Fruit fly (Drosophila melanogaster): Measurements from ENCODE around the gene CG4511.
A peak's percentile ranks its signal among the peaks of the same experiment; 100 is the strongest.

CG4511 gene

dm6 chr3R:10888633-10889519 is 34.6 kb downstream of the CG4511 start:
- TF ChIP-seq Smox (GFP tag; optimal IDR thresholded peaks at IDR 0.05) (peak; percentile 9), Blimp-1 (GFP tag; optimal IDR thresholded peaks at IDR 0.05) (no peak), fd85E (GFP tag; optimal IDR thresholded peaks at IDR 0.05) (peak; percentile 60), esn (GFP tag; optimal IDR thresholded peaks at IDR 0.05) (no peak), CG6276 (GFP tag; optimal IDR thresholded peaks at IDR 0.05) (peak; percentile 77), OdsH (GFP tag; optimal IDR thresholded peaks at IDR 0.05) (peak; percentile 25), CG10669 (GFP tag; optimal IDR thresholded peaks at IDR 0.05) (peak; percentile 47), CG16779 (tag; optimal IDR thresholded peaks at IDR 0.05) (peak; percentile 73), CG8632 (GFP tag; optimal IDR thresholded peaks at IDR 0.05) (no peak), CG3032 (tag; optimal IDR thresholded peaks at IDR 0.05) (peak; percentile 62), CG11294 (GFP tag; IDR thresholded peaks at IDR 0.05) (no peak), Sox15 (GFP tag; optimal IDR thresholded peaks at IDR 0.05) (no peak), Gug (GFP tag; IDR thresholded peaks at IDR 0.05) (0 out of 2 replicates have a peak, but pooled peaks have one; percentile 19), Hr4 (GFP tag; optimal IDR thresholded peaks at IDR 0.05) (peak; percentile 34), Sox14 (GFP tag; optimal IDR thresholded peaks at IDR 0.05) (peak; percentile 64), Met (GFP tag; optimal IDR thresholded peaks at IDR 0.05) (peak; percentile 29), ss (GFP tag; optimal IDR thresholded peaks at IDR 0.05) (peak; percentile 97 to 98), Eip75B (GFP tag; optimal IDR thresholded peaks at IDR 0.05) (peak; percentile 50), CG6854 (GFP tag; optimal IDR thresholded peaks at IDR 0.05) (peak; percentile 57), CG10631 (GFP tag; optimal IDR thresholded peaks at IDR 0.05) (peak; percentile 35), salr (GFP tag; optimal IDR thresholded peaks at IDR 0.05) (peak; percentile 24 to 50), CG8319 (GFP tag; optimal IDR thresholded peaks at IDR 0.05) (no peak), CG6808 (GFP tag; optimal IDR thresholded peaks at IDR 0.05) (peak; percentile 95), spab (GFP tag; optimal IDR thresholded peaks at IDR 0.05) (peak; percentile 81), Eip93F (GFP tag; optimal IDR thresholded peaks at IDR 0.05) (no peak), CG15336 (GFP tag; IDR thresholded peaks at IDR 0.05) (peak; percentile 57), cyc (GFP tag; optimal IDR thresholded peaks at IDR 0.05) (peak; percentile 38), vri (GFP tag; optimal IDR thresholded peaks at IDR 0.05) (no peak), achi (GFP tag; optimal IDR thresholded peaks at IDR 0.05) (peak; percentile 16), net (GFP tag; optimal IDR thresholded peaks at IDR 0.05) (peak; percentile 52), Sox102F (GFP tag; optimal IDR thresholded peaks at IDR 0.05) (peak; percentile 14), Lpt (GFP tag; optimal IDR thresholded peaks at IDR 0.05) (peak; percentile 31), CG4318 (GFP tag; optimal IDR thresholded peaks at IDR 0.05) (no peak), CG11902 (GFP tag; optimal IDR thresholded peaks at IDR 0.05) (no peak), CG32006 (GFP tag; optimal IDR thresholded peaks at IDR 0.05) (peak; percentile 47), fd59A (GFP tag; optimal IDR thresholded peaks at IDR 0.05) (no peak), Eip78C (GFP tag) (peak; percentile 75), CG31627 (GFP tag; optimal IDR thresholded peaks at IDR 0.05) (peak; percentile 3), CG34406 (GFP tag; optimal IDR thresholded peaks at IDR 0.05) (no peak), dac (GFP tag; optimal IDR thresholded peaks at IDR 0.05) (no peak), eg (GFP tag; IDR thresholded peaks at IDR 0.05) (peak; percentile 77; the same call in 2 of the 3 replicates), fkh (GFP tag; optimal IDR thresholded peaks at IDR 0.05) (no peak), dsx (GFP tag; optimal IDR thresholded peaks at IDR 0.05; ENCODE audit: poor library complexity, severe bottlenecking) (peak; percentile 39), Ets21C (GFP tag; optimal IDR thresholded peaks at IDR 0.05) (no peak), topi (GFP tag; optimal IDR thresholded peaks at IDR 0.05) (peak; percentile 22), CG6792 (GFP tag; optimal IDR thresholded peaks at IDR 0.05) (no peak), pdm3 (GFP tag; optimal IDR thresholded peaks at IDR 0.05) (peak; percentile 17), lz (GFP tag; optimal IDR thresholded peaks at IDR 0.05) (peak; percentile 21), Hr38 (GFP tag; optimal IDR thresholded peaks at IDR 0.05) (no peak), acj6 (GFP tag; optimal IDR thresholded peaks at IDR 0.05) (no peak)

All from whole organism, prepupa.